Worm (Caenorhabditis elegans) whole organism, L4 larva: ENCODE data around the gene dkf-2.

ENCODE experiments used
- D1046.2 ChIP-seq: fragments of 200-800 bp; sonication (Bioruptor generic); IDR thresholded peaks from 2 replicates; pipeline ENCODE4 v1.3.6; 2022; ENCODE audit warnings: missing genetic modification characterization, missing compliant biosample characterization
- F10B5.3 ChIP-seq: sonication (generic microtip); optimal IDR thresholded peaks from 2 replicates; lab custom pipeline; 2016; ENCODE audit warnings: mild to moderate bottlenecking, missing genetic modification characterization, missing compliant biosample characterization
- F26F4.8 ChIP-seq: fragments of 200-800 bp; sonication (Bioruptor generic); conservative IDR thresholded peaks from 2 replicates; pipeline ENCODE4 v1.3.6; 2022; ENCODE audit warnings: missing genetic modification characterization, missing compliant biosample characterization
- F44E2.7 ChIP-seq: fragments of 200-800 bp; sonication (Bioruptor generic); IDR thresholded peaks from 2 replicates; pipeline ENCODE4 v2.1.2; 2022; ENCODE audit warnings: missing genetic modification characterization, missing compliant biosample characterization
- F49E8.2 ChIP-seq: sonication (generic microtip); optimal IDR thresholded peaks from 2 replicates; lab custom pipeline; 2016; ENCODE audit warnings: missing compliant biosample characterization, mild to moderate bottlenecking, missing genetic modification characterization, borderline replicate concordance
- ZK546.5 ChIP-seq, 2 experiments: sonication (generic microtip); optimal IDR thresholded peaks; 2 replicates each; lab custom pipeline; 2017; ENCODE audit warnings: missing biosample characterization in 2 of 2, missing genetic modification characterization in 2 of 2
- ama-1 ChIP-seq: fragments of 150-350 bp; optimal IDR thresholded peaks from 2 replicates; lab custom pipeline; 2014; ENCODE audit warnings: inconsistent platforms, mixed read lengths
- ceh-20 ChIP-seq: fragments of 200-800 bp; sonication (Bioruptor generic); IDR thresholded peaks from 2 replicates; pipeline ENCODE4 v1.3.6; 2022; ENCODE audit warnings: missing genetic modification reagents, missing genetic modification characterization, missing compliant biosample characterization
- cey-2 ChIP-seq: sonication (generic microtip); optimal IDR thresholded peaks from 3 replicates; lab custom pipeline; 2017; ENCODE audit warnings: missing genetic modification characterization, mild to moderate bottlenecking, missing compliant biosample characterization, antibody characterized with exemption, borderline replicate concordance; ENCODE audit not compliant: insufficient read depth
- daf-12 ChIP-seq: fragments of 150-350 bp; optimal IDR thresholded peaks from 2 replicates; lab custom pipeline; 2014; ENCODE audit warnings: missing biosample characterization, missing genetic modification reagents, missing genetic modification characterization
- daf-16 ChIP-seq, 3 experiments: sonication (generic microtip); optimal IDR thresholded peaks; 2 replicates each; lab custom pipeline; 2016 to 2017; ENCODE audit warnings: missing genetic modification characterization in 3 of 3, missing genetic modification reagents in 3 of 3, mild to moderate bottlenecking in 2 of 3, missing compliant biosample characterization in 2 of 3, missing biosample characterization in 1 of 3, moderate library complexity in 1 of 3
- daf-19 ChIP-seq: fragments of 200-800 bp; sonication (Bioruptor generic); conservative IDR thresholded peaks from 2 replicates; pipeline ENCODE4 v1.3.6; 2022; ENCODE audit warnings: missing genetic modification characterization, missing compliant biosample characterization
- dmd-9 ChIP-seq: fragments of 200-800 bp; sonication (Bioruptor generic); IDR thresholded peaks from 2 replicates; pipeline ENCODE4 v1.3.6; 2022; ENCODE audit warnings: missing genetic modification reagents, missing genetic modification characterization, missing compliant biosample characterization
- egl-27 ChIP-seq: sonication (generic microtip); optimal IDR thresholded peaks from 3 replicates; lab custom pipeline; 2017; ENCODE audit warnings: missing biosample characterization, missing genetic modification reagents, missing genetic modification characterization
- egl-43 ChIP-seq: fragments of 200-800 bp; sonication (Bioruptor generic); IDR thresholded peaks from 2 replicates; pipeline ENCODE4 v1.3.6; 2022; ENCODE audit warnings: missing genetic modification reagents, missing genetic modification characterization, missing compliant biosample characterization
- gei-8 ChIP-seq: fragments of 200-800 bp; sonication (Bioruptor generic); optimal IDR thresholded peaks from 2 replicates; lab custom pipeline; 2018; ENCODE audit warnings: mild to moderate bottlenecking, missing genetic modification characterization, missing compliant biosample characterization
- hlh-11 ChIP-seq: fragments of 200-800 bp; sonication (Bioruptor generic); optimal IDR thresholded peaks from 2 replicates; lab custom pipeline; 2018; ENCODE audit warnings: mild to moderate bottlenecking, missing genetic modification characterization, missing compliant biosample characterization
- hlh-30 ChIP-seq: sonication (generic microtip); optimal IDR thresholded peaks from 2 replicates; lab custom pipeline; 2017; ENCODE audit warnings: antibody characterized with exemption, mild to moderate bottlenecking, missing genetic modification characterization, missing compliant biosample characterization; ENCODE audit not compliant: insufficient read depth
- lin-15B ChIP-seq: fragments of 150-350 bp; sonication (generic microtip); optimal IDR thresholded peaks from 3 replicates; lab custom pipeline; 2014; ENCODE audit warnings: missing biosample characterization, missing genetic modification characterization
- lsy-2 ChIP-seq, 2 experiments: fragments of 150-350 bp in 1 of 2; sonication (generic microtip) in 1 of 2; optimal IDR thresholded peaks; 2 replicates each; lab custom pipeline; 2014 to 2017; ENCODE audit warnings: missing biosample characterization in 2 of 2, missing genetic modification characterization in 2 of 2
- madf-9 ChIP-seq: fragments of 200-800 bp; sonication (Bioruptor generic); conservative IDR thresholded peaks from 2 replicates; pipeline ENCODE4 v1.3.6; 2022; ENCODE audit warnings: missing genetic modification reagents, missing genetic modification characterization, missing compliant biosample characterization
- mdl-1 ChIP-seq, 2 experiments: fragments of 150-350 bp in 1 of 2; sonication (generic microtip) in 1 of 2; optimal IDR thresholded peaks; 2 replicates each; lab custom pipeline; 2014 to 2017; ENCODE audit warnings: missing biosample characterization in 2 of 2, missing genetic modification characterization in 2 of 2
- mes-2 ChIP-seq: sonication (generic microtip); optimal IDR thresholded peaks from 2 replicates; lab custom pipeline; 2016; ENCODE audit warnings: missing genotype, mild to moderate bottlenecking, missing genetic modification characterization, missing compliant biosample characterization; ENCODE audit not compliant: poor library complexity, severe bottlenecking
- mxl-2 ChIP-seq: fragments of 200-800 bp; sonication (Bioruptor generic); conservative IDR thresholded peaks from 2 replicates; pipeline ENCODE4 v1.3.6; 2022; ENCODE audit warnings: missing genetic modification reagents, missing genetic modification characterization, missing compliant biosample characterization
- mxl-3 ChIP-seq: fragments of 200-800 bp; sonication (Bioruptor generic); optimal IDR thresholded peaks from 2 replicates; lab custom pipeline; 2018; ENCODE audit warnings: mild to moderate bottlenecking, missing genetic modification characterization, missing compliant biosample characterization
- nhr-11 ChIP-seq: fragments of 150-350 bp; optimal IDR thresholded peaks from 2 replicates; lab custom pipeline; 2014; ENCODE audit warnings: missing biosample characterization, missing genetic modification characterization
- nhr-111 ChIP-seq: fragments of 200-800 bp; sonication (Bioruptor generic); optimal IDR thresholded peaks from 2 replicates; lab custom pipeline; 2018; ENCODE audit warnings: mild to moderate bottlenecking, missing genetic modification characterization, missing compliant biosample characterization
- nhr-237 ChIP-seq: sonication (generic microtip); optimal IDR thresholded peaks from 2 replicates; lab custom pipeline; 2017; ENCODE audit warnings: missing biosample characterization, missing genetic modification characterization
- nhr-28 ChIP-seq: fragments of 150-350 bp; optimal IDR thresholded peaks from 2 replicates; lab custom pipeline; 2014; ENCODE audit warnings: missing biosample characterization, missing genetic modification characterization
- nhr-48 ChIP-seq: sonication (generic microtip); optimal IDR thresholded peaks from 2 replicates; lab custom pipeline; 2016; ENCODE audit warnings: mild to moderate bottlenecking, missing genetic modification characterization, missing compliant biosample characterization
- nhr-76 ChIP-seq: fragments of 150-350 bp; optimal IDR thresholded peaks from 2 replicates; lab custom pipeline; 2014; ENCODE audit warnings: missing biosample characterization, missing genetic modification characterization
- pha-4 ChIP-seq, 2 experiments: fragments of 150-350 bp in 1 of 2; fragments of 200-800 bp in 1 of 2; sonication (Bioruptor generic) in 1 of 2; IDR thresholded peaks in 1 of 2; optimal IDR thresholded peaks in 1 of 2; 2 replicates each; pipeline versions ENCODE4 v1.3.6 to Lab custom; 2014 to 2022; ENCODE audit warnings: missing genetic modification characterization in 2 of 2, missing genetic modification reagents in 2 of 2, missing biosample characterization in 1 of 2, missing compliant biosample characterization in 1 of 2
- pqm-1 ChIP-seq: sonication (generic microtip); optimal IDR thresholded peaks from 2 replicates; lab custom pipeline; 2017; ENCODE audit warnings: missing biosample characterization, missing genetic modification characterization
- spr-1 ChIP-seq: sonication (generic microtip); optimal IDR thresholded peaks from 2 replicates; lab custom pipeline; 2016; ENCODE audit warnings: mild to moderate bottlenecking, missing genetic modification characterization, missing compliant biosample characterization
- tag-97 ChIP-seq: fragments of 200-800 bp; sonication (Bioruptor generic); IDR thresholded peaks from 2 replicates; pipeline ENCODE4 v1.3.6; 2022; ENCODE audit warnings: missing genetic modification characterization, missing compliant biosample characterization
- unc-130 ChIP-seq: sonication (generic microtip); optimal IDR thresholded peaks from 2 replicates; lab custom pipeline; 2016; ENCODE audit warnings: missing genetic modification reagents, missing genetic modification characterization, missing compliant biosample characterization
- unc-62 ChIP-seq, 3 experiments: fragments of 150-350 bp in 1 of 3; sonication (generic microtip); optimal IDR thresholded peaks in 2 of 3; peaks in 1 of 3; 1 replicate in 1 of 3; 2 replicates in 2 of 3; lab custom pipeline; 2014 to 2017; ENCODE audit warnings: missing biosample characterization in 3 of 3, missing genetic modification characterization in 3 of 3, missing genetic modification reagents in 3 of 3, missing genotype in 1 of 3
- zag-1 ChIP-seq: fragments of 150-350 bp; optimal IDR thresholded peaks from 2 replicates; lab custom pipeline; 2014; ENCODE audit warnings: missing biosample characterization, missing genetic modification characterization
- zip-2 ChIP-seq: fragments of 150-350 bp; optimal IDR thresholded peaks from 2 replicates; lab custom pipeline; 2014; ENCODE audit warnings: missing biosample characterization, missing genetic modification characterization

The dkf-2 gene

ce11 chrV:16812371-16812770, 64.9 kb downstream of the dkf-2 start:
- TF ChIP-seq nhr-76 (tag; lab: Kevin White, UChicago) (no peak), pha-4 (GFP tag; IDR thresholded peaks at IDR 0.05; lab: Robert Waterston, UW) (no peak), pha-4 (tag; optimal IDR thresholded peaks at IDR 0.05; lab: Kevin White, UChicago) (no peak), madf-9 (no peak)

DNA sequence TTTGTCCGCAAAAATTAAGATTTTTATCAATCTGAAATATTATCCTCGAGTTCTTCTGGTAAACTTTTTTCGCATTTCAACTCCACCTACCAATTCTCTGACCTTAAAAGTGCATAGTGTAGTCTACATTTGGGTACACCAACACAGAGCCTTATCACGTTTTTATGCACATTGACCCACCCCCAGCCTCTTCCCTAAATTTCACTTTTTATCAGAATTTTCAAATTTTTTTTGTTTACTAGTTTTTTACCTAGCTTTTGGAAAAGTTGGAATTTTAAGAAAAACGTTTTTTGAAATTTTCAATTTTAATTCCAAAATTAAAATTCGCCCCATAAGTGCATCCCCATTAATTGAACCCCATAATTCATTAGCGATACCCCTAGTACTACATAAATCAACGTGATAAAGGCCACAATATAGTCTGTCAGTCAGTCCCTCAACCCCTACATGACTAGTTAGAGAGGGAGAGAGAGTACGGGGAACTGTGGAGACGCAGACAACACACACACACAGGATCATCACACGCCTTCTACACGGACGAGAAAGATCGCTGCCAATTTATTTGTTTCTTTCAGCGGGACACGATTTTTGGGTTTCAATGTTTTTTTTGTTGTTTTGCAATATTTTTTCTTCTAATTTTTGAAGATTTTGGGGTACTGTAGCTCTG, 67.3 kb downstream of the dkf-2 start:
- TF ChIP-seq mxl-2 (GFP tag; lab: Robert Waterston, UW): no peak
- TF ChIP-seq egl-43 (GFP tag; lab: Robert Waterston, UW): no peak
- peak in 1 of 2 experiments; percentile 11 for TF ChIP-seq lsy-2 (tag; optimal IDR thresholded peaks at IDR 0.05; lab: Kevin White, UChicago)
- no peak for TF ChIP-seq daf-19 (GFP tag; lab: Robert Waterston, UW)
- no peak for TF ChIP-seq unc-130 (GFP tag; lab: Kevin White, UChicago)
- peak in 1 of 2 experiments; percentile 90 for TF ChIP-seq unc-62 (GFP tag; optimal IDR thresholded peaks at IDR 0.05 in 1 of 2; lab: Kevin White, UChicago)
- TF ChIP-seq unc-62 (tag; optimal IDR thresholded peaks at IDR 0.05; lab: Kevin White, UChicago): no peak
- TF ChIP-seq F26F4.8: no peak
- TF ChIP-seq nhr-48 (tag; lab: Kevin White, UChicago): no peak
- TF ChIP-seq mxl-3 (GFP tag; lab: Kevin White, UChicago): peak; percentile 41
- no peak for TF ChIP-seq egl-27 (tag; lab: Kevin White, UChicago)
- peak; percentile 62 for TF ChIP-seq nhr-28 (tag; lab: Kevin White, UChicago)
- peak in 1 of 2 experiments; percentile 28 for TF ChIP-seq mdl-1 (tag; optimal IDR thresholded peaks at IDR 0.05; lab: Kevin White, UChicago)
- peak; percentile 31 for TF ChIP-seq gei-8 (GFP tag; lab: Kevin White, UChicago)
- TF ChIP-seq ceh-20 (GFP tag; lab: Robert Waterston, UW): no peak
- no peak for TF ChIP-seq nhr-111 (GFP tag; lab: Kevin White, UChicago)
- TF ChIP-seq tag-97 (GFP tag; lab: Robert Waterston, UW): no peak
- TF ChIP-seq cey-2: no peak
- no peak for TF ChIP-seq daf-12 (tag; lab: Kevin White, UChicago)
- TF ChIP-seq F49E8.2 (tag; lab: Kevin White, UChicago): no peak
- TF ChIP-seq lin-15B (tag; lab: Kevin White, UChicago): no peak
- TF ChIP-seq ZK546.5 (tag; optimal IDR thresholded peaks at IDR 0.05; lab: Kevin White, UChicago): no peak
- no peak for TF ChIP-seq dmd-9 (GFP tag; lab: Robert Waterston, UW)
- no peak for TF ChIP-seq F44E2.7 (GFP tag; lab: Robert Waterston, UW)
- TF ChIP-seq ama-1: no peak
- TF ChIP-seq hlh-11 (tag; lab: Kevin White, UChicago): peak; percentile 23
- TF ChIP-seq mes-2 (tag; lab: Kevin White, UChicago): peak; percentile 28
- TF ChIP-seq D1046.2 (GFP tag; lab: Robert Waterston, UW): no peak
- TF ChIP-seq daf-16 (GFP tag; optimal IDR thresholded peaks at IDR 0.05; lab: Kevin White, UChicago): no peak
- peak; percentile 59 for TF ChIP-seq daf-16 (tag; optimal IDR thresholded peaks at IDR 0.05; lab: Kevin White, UChicago)
- no peak for TF ChIP-seq spr-1
- peak; percentile 32 for TF ChIP-seq pqm-1 (tag; lab: Kevin White, UChicago)
- no peak for TF ChIP-seq F10B5.3 (tag; lab: Kevin White, UChicago)
- no peak for TF ChIP-seq zip-2
- TF ChIP-seq nhr-237 (tag; lab: Kevin White, UChicago): no peak
- TF ChIP-seq hlh-30: peak; percentile 57
- no peak for TF ChIP-seq nhr-11
- no peak for TF ChIP-seq zag-1 (tag; lab: Kevin White, UChicago)
